Worm (Caenorhabditis elegans) whole organism, mixed stage, embryonic: ENCODE measurements around the gene H20J04.9.

Experiments
- M03D4.4 ChIP-seq: sonication (generic microtip); optimal IDR thresholded peaks from 2 replicates; lab custom pipeline; 2017; ENCODE audit warnings: mild to moderate bottlenecking, missing genetic modification characterization, missing compliant biosample characterization
- bed-3 ChIP-seq: fragments of 200-800 bp; sonication (Bioruptor generic); optimal IDR thresholded peaks from 3 replicates; lab custom pipeline; 2018; ENCODE audit warnings: mild to moderate bottlenecking, missing genetic modification characterization, moderate library complexity, missing compliant biosample characterization
- blmp-1 ChIP-seq: fragments of 150-350 bp; optimal IDR thresholded peaks from 2 replicates; lab custom pipeline; 2014; ENCODE audit warnings: missing biosample characterization, missing genetic modification characterization
- ceh-39 ChIP-seq: fragments of 150-350 bp; optimal IDR thresholded peaks from 2 replicates; lab custom pipeline; 2014; ENCODE audit warnings: missing biosample characterization, missing genetic modification characterization
- ceh-43 ChIP-seq: fragments of 200-800 bp; sonication (Bioruptor generic); optimal IDR thresholded peaks from 2 replicates; lab custom pipeline; 2018; ENCODE audit warnings: mild to moderate bottlenecking, missing genetic modification characterization, moderate library complexity, missing compliant biosample characterization
- ceh-83 ChIP-seq: fragments of 200-800 bp; sonication (Bioruptor generic); optimal IDR thresholded peaks from 2 replicates; lab custom pipeline; 2018; ENCODE audit warnings: mild to moderate bottlenecking, missing genetic modification characterization, missing compliant biosample characterization
- ces-1 ChIP-seq: fragments of 150-350 bp; optimal IDR thresholded peaks from 2 replicates; lab custom pipeline; 2014; ENCODE audit warnings: missing biosample characterization, missing genetic modification reagents, missing genetic modification characterization
- cnd-1 ChIP-seq: fragments of 200-800 bp; sonication (Bioruptor generic); optimal IDR thresholded peaks from 2 replicates; lab custom pipeline; 2018; ENCODE audit warnings: mild to moderate bottlenecking, missing genetic modification characterization, missing compliant biosample characterization
- drap-1 ChIP-seq: fragments of 200-800 bp; sonication (Bioruptor generic); optimal IDR thresholded peaks from 3 replicates; lab custom pipeline; 2018; ENCODE audit warnings: mild to moderate bottlenecking, missing genetic modification characterization, missing compliant biosample characterization
- elt-1 ChIP-seq: sonication (generic microtip); optimal IDR thresholded peaks from 2 replicates; lab custom pipeline; 2017; ENCODE audit warnings: missing genetic modification characterization, mild to moderate bottlenecking, missing compliant biosample characterization, antibody characterized with exemption, moderate library complexity, borderline replicate concordance; ENCODE audit not compliant: insufficient read depth
- elt-3 ChIP-seq: fragments of 150-350 bp; optimal IDR thresholded peaks from 2 replicates; lab custom pipeline; 2014; ENCODE audit warnings: missing biosample characterization, missing genetic modification characterization
- flh-1 ChIP-seq: fragments of 200-800 bp; sonication (Bioruptor generic); optimal IDR thresholded peaks from 2 replicates; lab custom pipeline; 2018; ENCODE audit warnings: mild to moderate bottlenecking, missing genetic modification characterization, moderate library complexity, missing compliant biosample characterization
- ham-2 ChIP-seq: fragments of 200-800 bp; sonication (Bioruptor generic); optimal IDR thresholded peaks from 2 replicates; lab custom pipeline; 2018; ENCODE audit warnings: mild to moderate bottlenecking, missing genetic modification characterization, missing compliant biosample characterization
- hlh-1 ChIP-seq: fragments of 150-350 bp; optimal IDR thresholded peaks from 2 replicates; lab custom pipeline; 2014; ENCODE audit warnings: missing biosample characterization, missing genetic modification reagents, missing genetic modification characterization
- lin-13 ChIP-seq: fragments of 150-350 bp; optimal IDR thresholded peaks from 2 replicates; lab custom pipeline; 2014; ENCODE audit warnings: missing biosample characterization, missing genetic modification characterization
- lin-32 ChIP-seq: fragments of 200-800 bp; sonication (Bioruptor generic); optimal IDR thresholded peaks from 2 replicates; lab custom pipeline; 2018; ENCODE audit warnings: mild to moderate bottlenecking, missing genetic modification characterization, missing compliant biosample characterization
- lsy-2 ChIP-seq: fragments of 150-350 bp; optimal IDR thresholded peaks from 2 replicates; lab custom pipeline; 2014; ENCODE audit warnings: missing biosample characterization, missing genetic modification characterization
- mab-5 ChIP-seq: fragments of 150-350 bp; optimal IDR thresholded peaks from 2 replicates; lab custom pipeline; 2014; ENCODE audit warnings: missing biosample characterization, missing genetic modification characterization
- mep-1 ChIP-seq: fragments of 150-350 bp; optimal IDR thresholded peaks from 2 replicates; lab custom pipeline; 2017; ENCODE audit warnings: missing biosample characterization, missing genetic modification reagents, missing genetic modification characterization, inconsistent platforms
- nhr-12 ChIP-seq: fragments of 150-350 bp; optimal IDR thresholded peaks from 2 replicates; lab custom pipeline; 2014; ENCODE audit warnings: missing biosample characterization, missing genetic modification characterization
- nhr-2 ChIP-seq: fragments of 150-350 bp; optimal IDR thresholded peaks from 2 replicates; lab custom pipeline; 2014; ENCODE audit warnings: missing biosample characterization, missing genetic modification characterization
- nhr-237 ChIP-seq: fragments of 150-350 bp; optimal IDR thresholded peaks from 2 replicates; lab custom pipeline; 2014; ENCODE audit warnings: missing biosample characterization, missing genetic modification characterization
- nhr-76 ChIP-seq: sonication (generic microtip); optimal IDR thresholded peaks from 2 replicates; lab custom pipeline; 2017; ENCODE audit warnings: missing biosample characterization, missing genetic modification characterization
- pha-4 ChIP-seq: fragments of 150-350 bp; optimal IDR thresholded peaks from 2 replicates; lab custom pipeline; 2018; ENCODE audit warnings: missing biosample characterization, missing genetic modification reagents, missing genetic modification characterization
- sem-2 ChIP-seq: fragments of 200-800 bp; sonication (Bioruptor generic); optimal IDR thresholded peaks from 2 replicates; lab custom pipeline; 2018; ENCODE audit warnings: mild to moderate bottlenecking, missing genetic modification characterization, missing compliant biosample characterization
- sptf-1 ChIP-seq: sonication (generic microtip); optimal IDR thresholded peaks from 2 replicates; lab custom pipeline; 2017; ENCODE audit warnings: mild to moderate bottlenecking, missing genetic modification characterization, moderate library complexity, missing compliant biosample characterization
- tbx-8 ChIP-seq: fragments of 200-800 bp; sonication (Bioruptor generic); optimal IDR thresholded peaks from 2 replicates; lab custom pipeline; 2018; ENCODE audit warnings: mild to moderate bottlenecking, missing genetic modification characterization, moderate library complexity, missing compliant biosample characterization
- unc-39 ChIP-seq: fragments of 150-350 bp; optimal IDR thresholded peaks from 2 replicates; lab custom pipeline; 2014; ENCODE audit warnings: missing biosample characterization, missing genetic modification characterization
- unc-62 ChIP-seq: fragments of 150-350 bp; optimal IDR thresholded peaks from 2 replicates; lab custom pipeline; 2014; ENCODE audit warnings: missing biosample characterization, missing genetic modification reagents, missing genetic modification characterization
- zip-8 ChIP-seq: fragments of 150-350 bp; optimal IDR thresholded peaks from 2 replicates; lab custom pipeline; 2014; ENCODE audit warnings: missing biosample characterization, missing genetic modification characterization
- ztf-11 ChIP-seq: fragments of 150-350 bp; optimal IDR thresholded peaks from 2 replicates; lab custom pipeline; 2014; ENCODE audit warnings: missing biosample characterization, missing genetic modification characterization

The H20J04.9 gene

DNA sequence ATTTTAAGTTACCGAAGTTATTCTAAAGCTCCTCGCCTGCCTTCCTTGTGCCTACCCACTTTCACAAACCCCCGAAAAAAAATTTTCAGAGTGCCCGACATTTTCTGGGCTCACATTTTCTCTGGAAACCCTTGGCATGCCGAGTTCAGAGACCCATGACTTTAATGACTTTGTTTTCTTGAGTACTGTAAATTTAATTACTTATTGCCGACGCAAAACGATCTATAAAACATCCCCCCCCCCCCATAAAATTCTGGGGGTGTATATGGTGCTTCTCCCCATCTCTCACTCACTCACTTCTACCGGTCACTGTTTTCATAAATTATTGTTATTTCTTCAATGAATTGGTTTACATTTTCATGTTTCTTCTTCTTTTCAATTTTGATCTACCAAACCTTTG, 16.9 kb downstream of the H20J04.9 start, which contains the start of gene try-9:
try-9 (plus strand) TSS at position 301 of the 400 bp plus-strand sequence.
- TF ChIP-seq drap-1 (GFP tag; lab: Kevin White, UChicago) (no peak), M03D4.4 (tag; lab: Kevin White, UChicago) (no peak), bed-3 (no peak), nhr-237 (tag; lab: Kevin White, UChicago) (no peak), lin-32 (GFP tag; lab: Kevin White, UChicago) (no peak), ztf-11 (no peak), nhr-2 (tag; lab: Kevin White, UChicago) (no peak), mep-1 (tag; lab: Kevin White, UChicago) (no peak), ham-2 (GFP tag; lab: Kevin White, UChicago) (no peak), ceh-43 (GFP tag; lab: Kevin White, UChicago) (no peak), zip-8 (no peak), unc-62 (no peak), ces-1 (GFP tag; lab: Kevin White, UChicago) (no peak), blmp-1 (tag; lab: Kevin White, UChicago) (no peak), lsy-2 (tag; lab: Kevin White, UChicago) (no peak), elt-3 (tag; lab: Kevin White, UChicago) (no peak), hlh-1 (no peak), lin-13 (no peak)

DNA sequence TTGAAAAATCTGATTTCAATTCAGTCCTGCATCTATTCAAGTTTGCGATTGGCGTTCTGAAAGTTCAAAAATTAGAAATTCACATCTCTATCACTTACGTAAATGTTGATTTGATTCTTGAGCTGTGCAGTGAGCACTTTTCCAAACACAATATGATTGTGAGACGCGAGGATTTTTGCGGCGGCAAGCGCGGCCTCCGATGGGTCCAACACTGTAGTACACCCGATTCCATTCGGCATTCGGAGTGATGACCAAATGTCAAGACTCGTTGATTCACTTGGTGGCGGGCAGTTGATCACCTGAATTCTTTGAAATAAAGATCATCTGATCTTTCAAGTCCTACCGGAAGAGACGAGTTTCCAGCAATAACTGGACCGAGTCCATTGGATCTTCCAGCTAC, 18.7 kb downstream of the H20J04.9 start:
- TF ChIP-seq ces-1 (GFP tag; lab: Kevin White, UChicago): no peak
- no peak for TF ChIP-seq blmp-1 (tag; lab: Kevin White, UChicago)
- no peak for TF ChIP-seq zip-8
- TF ChIP-seq bed-3: no peak
- no peak for TF ChIP-seq lsy-2 (tag; lab: Kevin White, UChicago)
- TF ChIP-seq drap-1 (GFP tag; lab: Kevin White, UChicago): no peak
- TF ChIP-seq sptf-1: no peak
- TF ChIP-seq ztf-11: no peak
- TF ChIP-seq flh-1 (GFP tag; lab: Kevin White, UChicago): no peak
- TF ChIP-seq unc-62: no peak
- no peak for TF ChIP-seq tbx-8 (GFP tag; lab: Kevin White, UChicago)
- no peak for TF ChIP-seq nhr-2 (tag; lab: Kevin White, UChicago)
- TF ChIP-seq ham-2 (GFP tag; lab: Kevin White, UChicago): no peak
- TF ChIP-seq unc-39 (tag; lab: Kevin White, UChicago): no peak
- no peak for TF ChIP-seq cnd-1 (tag; lab: Kevin White, UChicago)
- no peak for TF ChIP-seq ceh-39
- TF ChIP-seq pha-4 (tag; lab: Kevin White, UChicago): no peak
- no peak for TF ChIP-seq nhr-76 (tag; lab: Kevin White, UChicago)
- no peak for TF ChIP-seq ceh-83
- no peak for TF ChIP-seq mab-5 (tag; lab: Kevin White, UChicago)
- TF ChIP-seq, all 35 proteins: peak for 0

DNA sequence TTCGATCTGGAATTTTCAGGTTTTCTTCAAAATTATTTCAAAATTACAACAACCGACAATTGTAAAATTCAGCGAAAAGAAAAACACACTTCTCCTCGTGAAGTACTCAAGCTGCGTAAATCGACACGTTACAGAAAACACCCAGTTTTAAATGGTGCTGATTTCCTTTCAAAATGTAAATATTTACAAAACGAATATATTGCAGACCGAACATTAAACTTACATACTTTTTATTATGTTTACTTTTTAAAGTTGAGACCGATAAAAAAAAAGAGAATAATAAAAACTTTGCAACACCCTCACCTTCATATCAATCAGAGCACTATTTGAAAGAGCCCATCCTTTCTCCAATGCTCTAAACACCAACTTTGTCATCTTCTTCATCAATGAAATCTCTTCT, 19.9 kb downstream of the H20J04.9 start:
- TF ChIP-seq lin-13: no peak
- TF ChIP-seq sem-2 (GFP tag; lab: Kevin White, UChicago): no peak
- TF ChIP-seq nhr-2 (tag; lab: Kevin White, UChicago): no peak
- no peak for TF ChIP-seq elt-1 (tag; lab: Kevin White, UChicago)
- no peak for TF ChIP-seq lin-32 (GFP tag; lab: Kevin White, UChicago)
- no peak for TF ChIP-seq ceh-83
- no peak for TF ChIP-seq nhr-12
- no peak for TF ChIP-seq nhr-76 (tag; lab: Kevin White, UChicago)
- TF ChIP-seq bed-3: no peak
- no peak for TF ChIP-seq blmp-1 (tag; lab: Kevin White, UChicago)
- no peak for TF ChIP-seq zip-8
- no peak for TF ChIP-seq drap-1 (GFP tag; lab: Kevin White, UChicago)
- TF ChIP-seq unc-39 (tag; lab: Kevin White, UChicago): no peak
- no peak for TF ChIP-seq lsy-2 (tag; lab: Kevin White, UChicago)

DNA sequence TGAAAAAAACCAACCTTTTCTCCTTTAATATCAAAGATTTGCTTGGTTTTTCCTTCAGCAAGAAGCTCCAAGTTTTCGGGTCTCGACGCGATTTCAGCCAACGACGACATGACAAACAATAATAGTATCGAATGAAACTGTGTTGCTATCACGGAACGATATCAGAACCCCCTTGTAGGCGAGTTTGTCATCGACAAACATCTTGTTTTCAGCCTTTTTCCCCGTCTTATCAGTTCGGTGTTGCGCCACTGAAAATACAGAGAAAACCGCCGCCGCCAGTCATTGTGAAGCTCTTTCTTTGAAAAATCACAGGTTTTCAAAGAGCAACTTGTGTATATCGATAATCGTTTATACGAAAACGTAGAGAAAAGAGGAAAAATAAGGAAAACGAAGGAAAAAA, 21.4 kb downstream of the H20J04.9 start, which contains the start of gene paic-1:
paic-1 (minus strand) TSS at position 120 of the 400 bp plus-strand sequence.
- TF ChIP-seq ceh-43 (GFP tag; lab: Kevin White, UChicago) (no peak), drap-1 (GFP tag; lab: Kevin White, UChicago) (no peak)

DNA sequence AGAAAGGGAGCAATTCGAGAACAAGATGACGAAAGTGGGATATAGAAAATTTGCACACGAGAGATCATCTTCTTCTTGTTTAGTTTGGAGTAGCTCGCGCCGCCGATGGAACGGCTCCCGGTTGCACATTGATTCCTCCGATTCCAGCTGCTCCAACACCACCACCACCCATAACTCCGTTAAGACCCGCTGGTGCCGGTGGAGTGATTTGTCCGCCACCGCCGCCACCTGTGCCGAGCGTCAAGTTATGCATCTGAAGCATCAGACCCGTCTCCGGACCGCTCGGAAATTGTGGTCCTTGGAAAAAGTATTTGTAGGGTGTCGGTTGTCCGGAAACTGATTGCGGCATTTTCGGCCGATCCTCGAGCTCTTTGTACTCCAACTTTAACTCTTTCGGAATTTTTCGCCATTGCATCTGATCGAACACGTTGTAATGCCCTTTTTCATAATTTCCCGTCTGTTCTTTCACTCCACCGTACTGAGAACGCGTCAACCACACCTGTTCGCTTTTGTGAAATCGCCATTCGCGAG, 21.9 kb downstream of the H20J04.9 start:
- no peak for TF ChIP-seq nhr-76 (tag; lab: Kevin White, UChicago)
- TF ChIP-seq cnd-1 (tag; lab: Kevin White, UChicago): no peak
- TF ChIP-seq ztf-11: no peak
- TF ChIP-seq sem-2 (GFP tag; lab: Kevin White, UChicago): no peak
